Worm (Caenorhabditis elegans): Measurements from ENCODE around the gene srh-185.

ce11 chrV:3106785-3107184, 40.8 kb downstream of the srh-185 start:
- no peak for TF ChIP-seq elt-3 (tag; optimal IDR thresholded peaks at IDR 0.05)
- no peak for TF ChIP-seq ceh-82 (tag; optimal IDR thresholded peaks at IDR 0.05)
- TF ChIP-seq gmeb-1 (tag; optimal IDR thresholded peaks at IDR 0.05): no peak
- TF ChIP-seq nhr-11 (tag; optimal IDR thresholded peaks at IDR 0.05): no peak
- no peak for TF ChIP-seq unc-39 (tag; optimal IDR thresholded peaks at IDR 0.05)
- no peak for TF ChIP-seq mab-5 (tag; optimal IDR thresholded peaks at IDR 0.05)
- no peak for TF ChIP-seq skn-1 (tag; optimal IDR thresholded peaks at IDR 0.05)
- TF ChIP-seq ztf-11 (tag; optimal IDR thresholded peaks at IDR 0.05): no peak
- no peak for TF ChIP-seq ZK546.5 (tag; optimal IDR thresholded peaks at IDR 0.05)
- TF ChIP-seq snpc-4 (tag; optimal IDR thresholded peaks at IDR 0.05): no peak
- no peak for TF ChIP-seq nhr-21 (tag; optimal IDR thresholded peaks at IDR 0.05)
- no peak for TF ChIP-seq mdl-1 (tag; optimal IDR thresholded peaks at IDR 0.05)

Measured in whole organism, L2 larva.